Worm (Caenorhabditis elegans) whole organism, young adult: ENCODE results near the gene B0244.6.

Source experiments
- B0336.3 ChIP-seq: fragments of 200-800 bp; sonication (Bioruptor generic); IDR thresholded peaks from 2 replicates; pipeline ENCODE4 v1.3.6; 2022; ENCODE audit warnings: missing genetic modification characterization, missing compliant biosample characterization
- D2030.7 ChIP-seq: fragments of 200-800 bp; sonication (Bioruptor generic); IDR thresholded peaks from 2 replicates; pipeline ENCODE4 v1.3.6; 2022; ENCODE audit warnings: missing genetic modification reagents, missing genetic modification characterization, missing compliant biosample characterization
- F10E7.11 ChIP-seq: sonication (generic microtip); optimal IDR thresholded peaks from 2 replicates; lab custom pipeline; 2017; ENCODE audit warnings: mild to moderate bottlenecking, missing genetic modification characterization, moderate library complexity, missing compliant biosample characterization
- F37B4.10 ChIP-seq: fragments of 200-800 bp; sonication (Bioruptor generic); IDR thresholded peaks from 2 replicates; pipeline ENCODE4 v1.3.6; 2022; ENCODE audit warnings: missing genetic modification characterization, missing compliant biosample characterization
- F52B5.7 ChIP-seq: sonication (generic microtip); optimal IDR thresholded peaks from 2 replicates; lab custom pipeline; 2016; ENCODE audit warnings: mild to moderate bottlenecking, missing genetic modification characterization, missing compliant biosample characterization
- F55B11.4 ChIP-seq: sonication (generic microtip); optimal IDR thresholded peaks from 2 replicates; lab custom pipeline; 2016; ENCODE audit warnings: missing compliant biosample characterization, missing genetic modification characterization, borderline replicate concordance; ENCODE audit not compliant: insufficient read depth
- K11D2.4 ChIP-seq: fragments of 200-800 bp; sonication (Bioruptor generic); IDR thresholded peaks from 2 replicates; pipeline ENCODE4 v1.3.6; 2022; ENCODE audit warnings: missing genetic modification reagents, missing genetic modification characterization, missing compliant biosample characterization
- K12H6.12 ChIP-seq: fragments of 200-800 bp; sonication (Bioruptor generic); optimal IDR thresholded peaks from 2 replicates; lab custom pipeline; 2018; ENCODE audit warnings: mild to moderate bottlenecking, missing genetic modification characterization, missing compliant biosample characterization
- Y53G8AR.9 ChIP-seq: fragments of 200-800 bp; sonication (Bioruptor generic); conservative IDR thresholded peaks from 2 replicates; pipeline ENCODE4 v1.3.6; 2022; ENCODE audit warnings: missing genetic modification reagents, missing genetic modification characterization, missing compliant biosample characterization
- Y56A3A.18 ChIP-seq: fragments of 200-800 bp; sonication (Bioruptor generic); IDR thresholded peaks from 2 replicates; pipeline ENCODE4 v1.3.6; 2022; ENCODE audit warnings: missing genetic modification reagents, missing genetic modification characterization, missing compliant biosample characterization
- ama-1 ChIP-seq, 3 experiments: fragments of 150-350 bp in 1 of 3; sonication (generic microtip) in 2 of 3; optimal IDR thresholded peaks; 2 replicates each; lab custom pipeline; 2014 to 2018; ENCODE audit warnings: missing biosample characterization in 2 of 3, missing genetic modification characterization in 2 of 3, missing genetic modification reagents in 2 of 3
- aptf-3 ChIP-seq: fragments of 200-800 bp; sonication (Bioruptor generic); IDR thresholded peaks from 2 replicates; pipeline ENCODE4 v1.3.6; 2022; ENCODE audit warnings: missing genetic modification characterization, missing compliant biosample characterization
- atf-7 ChIP-seq: sonication (generic microtip); optimal IDR thresholded peaks from 2 replicates; lab custom pipeline; 2017; ENCODE audit warnings: mild to moderate bottlenecking, missing genetic modification characterization, missing compliant biosample characterization
- cebp-1 ChIP-seq, 2 experiments: fragments of 200-800 bp in 1 of 2; sonication (Bioruptor generic) in 1 of 2; sonication (generic microtip) in 1 of 2; IDR thresholded peaks in 1 of 2; optimal IDR thresholded peaks in 1 of 2; 2 replicates each; pipeline versions ENCODE4 v1.3.6 to Lab custom; 2017 to 2022; ENCODE audit warnings: missing compliant biosample characterization in 2 of 2, missing genetic modification characterization in 2 of 2, mild to moderate bottlenecking in 1 of 2, missing genetic modification reagents in 1 of 2, moderate library complexity in 1 of 2
- cebp-2 ChIP-seq: fragments of 200-800 bp; sonication (Bioruptor generic); IDR thresholded peaks from 2 replicates; pipeline ENCODE4 v1.3.6; 2022; ENCODE audit warnings: missing genetic modification characterization, missing compliant biosample characterization
- ceh-58 ChIP-seq: fragments of 200-800 bp; sonication (Bioruptor generic); IDR thresholded peaks from 2 replicates; pipeline ENCODE4 v1.3.6; 2022; ENCODE audit warnings: missing genetic modification characterization, missing compliant biosample characterization
- ceh-79 ChIP-seq: sonication (generic microtip); optimal IDR thresholded peaks from 2 replicates; lab custom pipeline; 2017; ENCODE audit warnings: mild to moderate bottlenecking, missing genetic modification characterization, missing compliant biosample characterization
- efl-1 ChIP-seq: fragments of 150-350 bp; optimal IDR thresholded peaks from 2 replicates; lab custom pipeline; 2014; ENCODE audit warnings: missing biosample characterization, missing genetic modification reagents, missing genetic modification characterization
- fkh-3 ChIP-seq: sonication (generic microtip); optimal IDR thresholded peaks from 2 replicates; lab custom pipeline; 2016; ENCODE audit warnings: mild to moderate bottlenecking, missing genetic modification characterization, missing compliant biosample characterization
- hmg-20 ChIP-seq: fragments of 200-800 bp; sonication (Bioruptor generic); IDR thresholded peaks from 2 replicates; pipeline ENCODE4 v1.3.6; 2022; ENCODE audit warnings: missing genetic modification reagents, missing genetic modification characterization, missing compliant biosample characterization
- let-607 ChIP-seq, 2 experiments: fragments of 200-800 bp in 1 of 2; sonication (Bioruptor generic) in 1 of 2; sonication (generic microtip) in 1 of 2; optimal IDR thresholded peaks; 2 replicates each; lab custom pipeline; 2016 to 2018; ENCODE audit warnings: mild to moderate bottlenecking in 2 of 2, missing compliant biosample characterization in 2 of 2, missing genetic modification characterization in 2 of 2, moderate library complexity in 2 of 2, missing genotype in 1 of 2
- lin-54 ChIP-seq: fragments of 200-800 bp; sonication (Bioruptor generic); optimal IDR thresholded peaks from 2 replicates; lab custom pipeline; 2018; ENCODE audit warnings: mild to moderate bottlenecking, missing genetic modification characterization, missing compliant biosample characterization
- lir-1 ChIP-seq: fragments of 200-800 bp; sonication (Bioruptor generic); conservative IDR thresholded peaks from 2 replicates; pipeline ENCODE4 v1.3.6; 2022; ENCODE audit warnings: missing genetic modification reagents, missing genetic modification characterization, missing compliant biosample characterization
- madf-3 ChIP-seq: fragments of 200-800 bp; sonication (Bioruptor generic); IDR thresholded peaks from 2 replicates; pipeline ENCODE4 v1.3.6; 2022; ENCODE audit warnings: missing genetic modification reagents, missing genetic modification characterization, missing compliant biosample characterization
- nfya-1 ChIP-seq: sonication (generic microtip); optimal IDR thresholded peaks from 2 replicates; lab custom pipeline; 2017; ENCODE audit warnings: antibody characterized with exemption, missing compliant biosample characterization, missing genetic modification characterization, borderline replicate concordance; ENCODE audit not compliant: insufficient read depth
- nfyb-1 ChIP-seq: fragments of 200-800 bp; sonication (Bioruptor generic); IDR thresholded peaks from 2 replicates; pipeline ENCODE4 v1.3.6; 2022; ENCODE audit warnings: missing genetic modification reagents, missing genetic modification characterization, missing compliant biosample characterization
- repo-1 ChIP-seq: sonication (generic microtip); optimal IDR thresholded peaks from 2 replicates; lab custom pipeline; 2017; ENCODE audit warnings: mild to moderate bottlenecking, missing genetic modification characterization, missing compliant biosample characterization
- sea-2 ChIP-seq: fragments of 200-800 bp; sonication (Bioruptor generic); IDR thresholded peaks from 2 replicates; pipeline ENCODE4 v1.3.6; 2022; ENCODE audit warnings: missing genetic modification characterization, missing compliant biosample characterization
- snpc-3.4 ChIP-seq: sonication (generic microtip); optimal IDR thresholded peaks from 2 replicates; lab custom pipeline; 2017; ENCODE audit warnings: missing genetic modification characterization, mild to moderate bottlenecking, missing compliant biosample characterization, antibody characterized with exemption, moderate library complexity, missing genotype, missing genetic modification reagents
- snpc-4 ChIP-seq, 5 experiments: fragments of 150-350 bp in 1 of 5; sonication (generic microtip) in 4 of 5; optimal IDR thresholded peaks; 2 replicates each; lab custom pipeline; 2014 to 2018; ENCODE audit warnings: missing genetic modification characterization in 5 of 5, missing biosample characterization in 3 of 5, antibody characterized with exemption in 2 of 5, mild to moderate bottlenecking in 2 of 5, missing compliant biosample characterization in 2 of 5, missing genotype in 2 of 5, moderate library complexity in 2 of 5, missing genetic modification reagents in 1 of 5
- tbp1 ChIP-seq: fragments of 200-800 bp; sonication (Bioruptor generic); optimal IDR thresholded peaks from 2 replicates; lab custom pipeline; 2018; ENCODE audit warnings: mild to moderate bottlenecking, missing genetic modification characterization, missing compliant biosample characterization
- tlf-1 ChIP-seq: fragments of 200-800 bp; sonication (Bioruptor generic); optimal IDR thresholded peaks from 2 replicates; lab custom pipeline; 2018; ENCODE audit warnings: mild to moderate bottlenecking, missing genetic modification characterization, missing compliant biosample characterization
- unc-62 ChIP-seq: fragments of 150-350 bp; optimal IDR thresholded peaks from 2 replicates; lab custom pipeline; 2014; ENCODE audit warnings: missing biosample characterization, missing genetic modification reagents, missing genetic modification characterization
- zfh-2 ChIP-seq: fragments of 200-800 bp; sonication (Bioruptor generic); conservative IDR thresholded peaks from 2 replicates; pipeline ENCODE4 v1.3.6; 2022; ENCODE audit warnings: missing genetic modification reagents, missing genetic modification characterization, missing compliant biosample characterization

The B0244.6 gene

ce11 chrIII:5711242-5711641, 26.6 kb upstream of the B0244.6 start, which contains the start of gene rbm-26:
Gene rbm-26 (plus strand): TSS chrIII:5711542.
- TF ChIP-seq cebp-1 (GFP tag; IDR thresholded peaks at IDR 0.05; lab: Robert Waterston, UW) (no peak), cebp-1 (tag; optimal IDR thresholded peaks at IDR 0.05; lab: Kevin White, UChicago) (peak; percentile 82), unc-62 (GFP tag; lab: Kevin White, UChicago) (no peak)

DNA sequence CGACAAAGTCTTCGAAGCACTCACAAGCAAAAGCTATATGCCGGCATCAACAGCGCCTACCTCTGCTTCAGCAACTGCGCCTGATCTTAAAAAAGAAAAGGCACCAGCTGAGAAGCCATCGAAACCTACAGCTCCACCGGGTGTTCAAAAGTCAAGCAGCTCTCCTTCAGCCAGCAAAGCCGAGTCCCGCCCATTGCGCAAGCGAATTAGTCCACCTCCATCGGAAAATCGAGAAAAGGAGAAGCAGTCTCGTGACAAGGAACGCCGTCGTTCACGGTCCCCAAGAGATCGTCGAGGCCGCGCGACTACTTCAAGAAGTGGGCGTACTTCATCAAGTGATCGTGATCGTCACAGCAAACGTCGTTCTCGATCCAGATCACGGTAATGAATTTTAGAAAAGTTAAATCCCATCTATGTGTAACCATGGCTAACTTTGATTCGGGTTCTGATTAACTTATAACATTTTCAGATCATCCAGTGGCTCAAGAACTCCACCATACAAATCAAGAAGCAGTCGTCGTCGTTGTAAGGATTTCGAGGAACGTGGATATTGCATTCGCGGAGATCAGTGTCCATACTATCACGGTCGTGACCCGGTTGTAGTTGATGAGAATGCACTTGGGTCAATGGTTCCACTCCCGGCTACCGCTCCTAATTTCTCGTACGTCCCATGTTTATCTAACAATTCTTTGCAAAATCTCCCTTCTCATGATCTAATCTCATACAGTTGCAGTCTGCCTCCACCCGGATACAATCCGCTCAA, 25.7 kb upstream of the B0244.6 start:
- TF ChIP-seq sea-2 (GFP tag; lab: Robert Waterston, UW) (no peak), fkh-3 (tag; lab: Kevin White, UChicago) (no peak), nfyb-1 (GFP tag; lab: Robert Waterston, UW) (no peak), Y53G8AR.9 (GFP tag; lab: Robert Waterston, UW) (no peak), tlf-1 (GFP tag; lab: Kevin White, UChicago) (no peak), zfh-2 (peak; percentile 58; the same call in 1 of the 2 replicates), hmg-20 (GFP tag; lab: Robert Waterston, UW) (no peak), K11D2.4 (GFP tag; lab: Robert Waterston, UW) (no peak), atf-7 (tag; lab: Kevin White, UChicago) (no peak), F52B5.7 (tag; lab: Kevin White, UChicago) (no peak), F37B4.10 (GFP tag; lab: Robert Waterston, UW) (no peak), ceh-58 (GFP tag; lab: Robert Waterston, UW) (no peak), tbp1 (GFP tag; lab: Kevin White, UChicago) (no peak), B0336.3 (0 out of 2 replicates have a peak, but pooled peaks have one; percentile 25), lin-54 (no peak), K12H6.12 (tag; lab: Kevin White, UChicago) (no peak)

DNA sequence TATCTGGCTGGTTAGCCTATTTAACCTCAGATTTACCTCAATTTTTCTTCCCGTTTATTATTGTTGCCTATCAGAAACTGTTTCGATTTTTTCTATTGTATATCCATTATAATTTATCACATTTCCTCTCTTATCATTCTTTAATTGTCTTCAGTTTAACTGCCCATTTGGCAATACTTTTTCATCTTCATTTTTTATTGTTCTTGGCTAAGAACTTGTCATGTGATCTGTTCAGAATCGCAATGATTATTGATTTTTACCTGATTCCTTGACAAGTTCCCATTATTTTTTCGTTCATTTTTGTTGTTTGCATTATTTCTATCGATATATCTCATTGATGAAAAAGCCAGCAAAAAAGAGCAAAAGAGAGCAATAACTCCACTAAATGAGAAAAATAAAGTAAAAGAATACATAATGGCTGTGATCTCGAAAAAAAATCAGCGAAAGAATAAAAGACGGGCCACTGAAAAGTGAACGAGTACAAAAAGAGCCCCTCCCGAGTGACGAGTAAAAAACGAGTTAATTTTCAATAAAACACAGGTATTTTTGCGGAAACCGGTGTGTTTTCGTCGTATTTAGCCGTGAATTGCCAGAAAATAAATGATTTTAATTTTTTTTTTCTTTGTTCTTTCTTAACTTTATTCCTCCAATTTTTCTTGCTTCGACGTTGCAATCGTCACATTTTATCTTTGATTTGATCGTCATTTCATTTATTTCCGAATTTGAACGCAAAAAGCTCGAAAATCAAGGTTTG, 23.4 kb upstream of the B0244.6 start, which contains the start of gene arf-1:
Gene arf-1, plus strand, starts transcription at position 657 of the 754 bp plus-strand sequence.
- peak; percentile 84 for TF ChIP-seq B0336.3
- TF ChIP-seq repo-1 (tag; lab: Kevin White, UChicago): no peak
- TF ChIP-seq F10E7.11 (tag; lab: Kevin White, UChicago): no peak
- peak; percentile 11 for TF ChIP-seq ama-1 (optimal IDR thresholded peaks at IDR 0.05; lab: Kevin White, UChicago)
- peak in 1 of 2 experiments; percentile 84 for TF ChIP-seq ama-1 (GFP tag; optimal IDR thresholded peaks at IDR 0.05; lab: Kevin White, UChicago)
- TF ChIP-seq tlf-1 (GFP tag; lab: Kevin White, UChicago): peak; percentile 30

- TF ChIP-seq aptf-3 (GFP tag; lab: Robert Waterston, UW) (no peak), efl-1 (GFP tag; lab: Kevin White, UChicago) (peak; percentile 1), madf-3 (GFP tag; lab: Robert Waterston, UW) (0 out of 2 replicates have a peak, but pooled peaks have one; percentile 47), nfyb-1 (GFP tag; lab: Robert Waterston, UW) (0 out of 2 replicates have a peak, but pooled peaks have one; percentile 11), nfya-1 (tag; lab: Kevin White, UChicago) (no peak), let-607 (tag; optimal IDR thresholded peaks at IDR 0.05; lab: Kevin White, UChicago) (peak in 1 of 2 experiments; percentile 90), snpc-4 (GFP tag; optimal IDR thresholded peaks at IDR 0.05; lab: Kevin White, UChicago) (no peak), snpc-4 (tag; optimal IDR thresholded peaks at IDR 0.05; lab: Kevin White, UChicago) (no peak), ceh-79 (tag; lab: Kevin White, UChicago) (no peak), B0336.3 (peak; percentile 50; the same call in 1 of the 2 replicates), Y53G8AR.9 (GFP tag; lab: Robert Waterston, UW) (peak; percentile 64; the same call in 1 of the 2 replicates), lir-1 (GFP tag; lab: Robert Waterston, UW) (no peak), ceh-58 (GFP tag; lab: Robert Waterston, UW) (no peak), snpc-3.4 (tag; lab: Kevin White, UChicago) (peak; percentile 50), cebp-2 (GFP tag; lab: Robert Waterston, UW) (no peak), F55B11.4 (tag; lab: Kevin White, UChicago) (no peak), Y56A3A.18 (GFP tag; lab: Robert Waterston, UW) (0 out of 2 replicates have a peak, but pooled peaks have one; percentile 23), D2030.7 (no peak)
These were observed 22.8 kb upstream of the B0244.6 start for ce11 chrIII:5714984-5715454.
